Fruit fly (Drosophila melanogaster) whole organism, embryonic: ENCODE data around the gene Arl5.
A peak's percentile ranks its signal among the peaks of the same experiment; 100 is the strongest.

ENCODE experiments used
- CG10209 ChIP-seq: fragments of 200-800 bp; sonication (Bioruptor generic); optimal IDR thresholded peaks from 3 replicates; lab custom pipeline; 2017; ENCODE audit warnings: missing biosample characterization, mild to moderate bottlenecking, missing genetic modification characterization, missing genetic modification reagents
- CG10267 ChIP-seq: fragments of 200-800 bp; sonication (Bioruptor generic); optimal IDR thresholded peaks from 2 replicates; lab custom pipeline; 2018; ENCODE audit warnings: missing biosample characterization, mild to moderate bottlenecking, missing genetic modification characterization, moderate library complexity
- CG10565 ChIP-seq: fragments of 200-800 bp; sonication (Bioruptor generic); optimal IDR thresholded peaks from 3 replicates; lab custom pipeline; 2016; ENCODE audit warnings: missing biosample characterization, mild to moderate bottlenecking, missing genetic modification characterization
- CG13123 ChIP-seq: fragments of 200-800 bp; sonication (Bioruptor generic); optimal IDR thresholded peaks from 2 replicates; lab custom pipeline; 2016; ENCODE audit warnings: missing biosample characterization, missing genetic modification characterization
- CG13624 ChIP-seq: fragments of 200-800 bp; sonication (Bioruptor generic); optimal IDR thresholded peaks from 2 replicates; lab custom pipeline; 2016; ENCODE audit warnings: missing biosample characterization, missing genetic modification characterization
- CG13894 ChIP-seq: fragments of 200-800 bp; sonication (Bioruptor generic); optimal IDR thresholded peaks from 3 replicates; lab custom pipeline; 2018; ENCODE audit warnings: missing biosample characterization, mild to moderate bottlenecking, missing genetic modification characterization, moderate library complexity
- CG14860 ChIP-seq: fragments of 200-800 bp; sonication (Bioruptor generic); IDR thresholded peaks from 3 replicates; pipeline ENCODE4 v1.3.6; 2022; ENCODE audit warnings: missing biosample characterization, missing genetic modification characterization; ENCODE audit not compliant: partially characterized antibody
- CG1647 ChIP-seq: fragments of 200-800 bp; sonication (Bioruptor generic); optimal IDR thresholded peaks from 3 replicates; lab custom pipeline; 2016; ENCODE audit warnings: missing biosample characterization, missing genetic modification characterization
- CG18619 ChIP-seq: fragments of 200-800 bp; sonication (Bioruptor generic); optimal IDR thresholded peaks from 3 replicates; lab custom pipeline; 2017; ENCODE audit warnings: missing biosample characterization, mild to moderate bottlenecking, missing genetic modification characterization
- CG2116 ChIP-seq: fragments of 200-800 bp; sonication (Bioruptor generic); optimal IDR thresholded peaks from 3 replicates; lab custom pipeline; 2018; ENCODE audit warnings: missing biosample characterization, mild to moderate bottlenecking, missing genetic modification characterization
- CG33557 ChIP-seq: fragments of 200-800 bp; sonication (Bioruptor generic); optimal IDR thresholded peaks from 2 replicates; lab custom pipeline; 2019; ENCODE audit warnings: missing biosample characterization, mild to moderate bottlenecking, missing genetic modification characterization, moderate library complexity
- CG3726 ChIP-seq: fragments of 200-800 bp; sonication (Bioruptor generic); IDR thresholded peaks from 3 replicates; pipeline ENCODE4, ENCODE4 v1.3.6; 2022; ENCODE audit warnings: missing biosample characterization, missing genetic modification characterization
- CG3847 ChIP-seq: fragments of 200-800 bp; sonication (Bioruptor generic); IDR thresholded peaks from 2 replicates; pipeline ENCODE4 v1.3.6; 2022; ENCODE audit warnings: missing biosample characterization, missing genetic modification characterization
- CG6175 ChIP-seq: fragments of 200-800 bp; sonication (Bioruptor generic); IDR thresholded peaks from 3 replicates; pipeline ENCODE4 v1.3.6; 2022; ENCODE audit warnings: missing biosample characterization, missing genetic modification characterization
- CG6689 ChIP-seq: fragments of 200-800 bp; sonication (Bioruptor generic); IDR thresholded peaks from 2 replicates; pipeline ENCODE4 v1.3.6; 2022; ENCODE audit warnings: missing biosample characterization, missing genetic modification characterization
- CG7987 ChIP-seq: fragments of 200-800 bp; sonication (Bioruptor generic); optimal IDR thresholded peaks from 2 replicates; lab custom pipeline; 2018; ENCODE audit warnings: missing biosample characterization, mild to moderate bottlenecking, missing genetic modification characterization, moderate library complexity
- CG9437 ChIP-seq: fragments of 200-800 bp; sonication (Bioruptor generic); optimal IDR thresholded peaks from 2 replicates; lab custom pipeline; 2018; ENCODE audit warnings: missing biosample characterization, mild to moderate bottlenecking, missing genetic modification characterization
- D ChIP-seq, 2 experiments: fragments of 200-800 bp in 1 of 2; fragments of >200 bp in 1 of 2; sonication (Bioruptor generic) in 1 of 2; optimal IDR thresholded peaks; 2 replicates in 1 of 2; 3 replicates in 1 of 2; lab custom pipeline; 2017; ENCODE audit warnings: mild to moderate bottlenecking in 1 of 2, missing biosample characterization in 1 of 2, missing genetic modification characterization in 1 of 2, missing genetic modification reagents in 1 of 2
- Dad ChIP-seq: fragments of 200-800 bp; sonication (Bioruptor generic); optimal IDR thresholded peaks from 3 replicates; lab custom pipeline; 2016; ENCODE audit warnings: missing biosample characterization, missing genetic modification characterization
- Dfd ChIP-seq, 2 experiments: fragments of >200 bp; optimal IDR thresholded peaks; 2 replicates each; lab custom pipeline; 2017; ENCODE audit warnings: missing biosample characterization in 2 of 2, missing genetic modification characterization in 2 of 2
- ERR ChIP-seq: fragments of 200-800 bp; sonication (Bioruptor generic); optimal IDR thresholded peaks from 2 replicates; lab custom pipeline; 2016; ENCODE audit warnings: missing biosample characterization, missing genetic modification characterization
- Ets97D ChIP-seq: fragments of 200-800 bp; sonication (Bioruptor generic); optimal IDR thresholded peaks from 3 replicates; lab custom pipeline; 2016; ENCODE audit warnings: missing biosample characterization, missing genetic modification characterization
- Fer1 ChIP-seq: fragments of 200-800 bp; sonication (Bioruptor generic); optimal IDR thresholded peaks from 2 replicates; lab custom pipeline; 2017; ENCODE audit warnings: missing biosample characterization, mild to moderate bottlenecking, missing genetic modification characterization
- HHEX ChIP-seq: fragments of 200-800 bp; sonication (Bioruptor generic); optimal IDR thresholded peaks from 3 replicates; lab custom pipeline; 2017; ENCODE audit warnings: missing biosample characterization, mild to moderate bottlenecking, missing genetic modification characterization, missing genetic modification reagents
- HLH54F ChIP-seq: fragments of 200-800 bp; sonication (Bioruptor generic); optimal IDR thresholded peaks from 3 replicates; lab custom pipeline; 2016; ENCODE audit warnings: missing biosample characterization, missing genetic modification characterization
- Hr78 ChIP-seq, 2 experiments: fragments of 200-800 bp in 1 of 2; fragments of >200 bp in 1 of 2; sonication (Bioruptor generic) in 1 of 2; optimal IDR thresholded peaks; 2 replicates each; lab custom pipeline; 2017 to 2019; ENCODE audit warnings: missing biosample characterization in 2 of 2, missing genetic modification characterization in 2 of 2, mild to moderate bottlenecking in 1 of 2, moderate library complexity in 1 of 2
- Lhr ChIP-seq: fragments of 200-800 bp; sonication (Bioruptor generic); optimal IDR thresholded peaks from 3 replicates; lab custom pipeline; 2017; ENCODE audit warnings: mild to moderate bottlenecking, missing biosample characterization, missing genetic modification reagents, missing genetic modification characterization
- Myb ChIP-seq: fragments of 200-800 bp; sonication (Bioruptor generic); optimal IDR thresholded peaks from 2 replicates; lab custom pipeline; 2016; ENCODE audit warnings: missing biosample characterization, missing genetic modification characterization
- Oaz ChIP-seq: fragments of 200-800 bp; sonication (Bioruptor generic); IDR thresholded peaks from 2 replicates; pipeline ENCODE4 v1.3.6; 2022; ENCODE audit warnings: missing biosample characterization, missing genetic modification characterization
- Opbp ChIP-seq: fragments of 200-800 bp; sonication (Bioruptor generic); IDR thresholded peaks from 3 replicates; pipeline ENCODE4 v1.3.6; 2022; ENCODE audit warnings: missing biosample characterization, missing genetic modification characterization; ENCODE audit not compliant: partially characterized antibody
- Rfx ChIP-seq: fragments of 200-800 bp; sonication (Bioruptor generic); IDR thresholded peaks from 2 replicates; pipeline ENCODE4 v1.3.6; 2022; ENCODE audit warnings: missing biosample characterization, missing genetic modification characterization
- Xbp1 ChIP-seq: fragments of 200-800 bp; sonication (Bioruptor generic); optimal IDR thresholded peaks from 3 replicates; lab custom pipeline; 2016; ENCODE audit warnings: missing biosample characterization, mild to moderate bottlenecking, missing genetic modification characterization
- al ChIP-seq: fragments of 200-800 bp; sonication (Bioruptor generic); IDR thresholded peaks from 2 replicates; pipeline ENCODE4 v1.3.6; 2022; ENCODE audit warnings: missing biosample characterization, missing genetic modification characterization
- amos ChIP-seq: fragments of 200-800 bp; sonication (Bioruptor generic); IDR thresholded peaks from 2 replicates; pipeline ENCODE4 v1.3.6; 2022; ENCODE audit warnings: missing biosample characterization, missing genetic modification characterization; ENCODE audit not compliant: partially characterized antibody
- bsh ChIP-seq, 2 experiments: fragments of 200-800 bp; sonication (Bioruptor generic); optimal IDR thresholded peaks; 2 replicates each; lab custom pipeline; 2017 to 2018; ENCODE audit warnings: mild to moderate bottlenecking in 2 of 2, missing biosample characterization in 2 of 2, missing genetic modification characterization in 2 of 2, moderate library complexity in 1 of 2
- cwo ChIP-seq: fragments of 200-800 bp; sonication (Bioruptor generic); optimal IDR thresholded peaks from 3 replicates; lab custom pipeline; 2017; ENCODE audit warnings: missing biosample characterization, missing genetic modification characterization, mild to moderate bottlenecking, moderate library complexity, missing genetic modification reagents
- dimm ChIP-seq: fragments of 200-800 bp; sonication (Bioruptor generic); IDR thresholded peaks from 2 replicates; pipeline ENCODE4 v1.3.6; 2022; ENCODE audit warnings: missing biosample characterization, missing genetic modification characterization
- ftz-f1 ChIP-seq: fragments of 200-800 bp; sonication (Bioruptor generic); optimal IDR thresholded peaks from 2 replicates; lab custom pipeline; 2016; ENCODE audit warnings: missing biosample characterization, missing genetic modification characterization
- gcm2 ChIP-seq: fragments of 200-800 bp; sonication (Bioruptor generic); optimal IDR thresholded peaks from 2 replicates; lab custom pipeline; 2016; ENCODE audit warnings: missing biosample characterization, missing genetic modification characterization
- hb ChIP-seq: fragments of 200-800 bp; sonication (Bioruptor generic); IDR thresholded peaks from 3 replicates; pipeline ENCODE4 v1.3.6; 2022; ENCODE audit warnings: missing biosample characterization, missing genetic modification characterization; ENCODE audit not compliant: partially characterized antibody
- jing ChIP-seq: fragments of 200-800 bp; sonication (Bioruptor generic); optimal IDR thresholded peaks from 2 replicates; lab custom pipeline; 2018; ENCODE audit warnings: missing biosample characterization, mild to moderate bottlenecking, missing genetic modification characterization
- odd ChIP-seq: fragments of 200-800 bp; sonication (Bioruptor generic); optimal IDR thresholded peaks from 2 replicates; lab custom pipeline; 2017; ENCODE audit warnings: missing biosample characterization, mild to moderate bottlenecking, missing genetic modification characterization
- pho ChIP-seq: fragments of 200-800 bp; sonication (Bioruptor generic); optimal IDR thresholded peaks from 2 replicates; lab custom pipeline; 2016; ENCODE audit warnings: missing biosample characterization, missing genetic modification characterization
- psq ChIP-seq: fragments of 200-800 bp; sonication (Bioruptor generic); optimal IDR thresholded peaks from 2 replicates; lab custom pipeline; 2017; ENCODE audit warnings: missing biosample characterization, missing genetic modification characterization
- pum ChIP-seq: fragments of 200-800 bp; sonication (Bioruptor generic); optimal IDR thresholded peaks from 2 replicates; lab custom pipeline; 2016; ENCODE audit warnings: missing biosample characterization, missing genetic modification characterization
- so ChIP-seq: fragments of 200-800 bp; sonication (Bioruptor generic); IDR thresholded peaks from 3 replicates; pipeline ENCODE4 v1.3.6; 2022; ENCODE audit warnings: missing biosample characterization, missing genetic modification characterization
- unpg ChIP-seq: fragments of 200-800 bp; sonication (Bioruptor generic); optimal IDR thresholded peaks from 3 replicates; lab custom pipeline; 2018; ENCODE audit warnings: missing biosample characterization, mild to moderate bottlenecking, missing genetic modification characterization, moderate library complexity
- yki ChIP-seq: fragments of >200 bp; optimal IDR thresholded peaks from 3 replicates; lab custom pipeline; 2018

The Arl5 gene

dm6 chr3L:8346100-8346980, 46.7 kb upstream of the Arl5 start, which contains the start of the genes CG7182 and GAPcenA (continued):
- TF ChIP-seq Fer1 (GFP tag; lab: Kevin White, UChicago): peak; percentile 49
- peak; percentile 35; the same call in 1 of the 2 replicates for TF ChIP-seq amos
- TF ChIP-seq CG3847: peak; percentile 58; the same call in 1 of the 2 replicates
- TF ChIP-seq CG2116 (GFP tag; lab: Kevin White, UChicago): peak; percentile 72
- TF ChIP-seq CG33557 (GFP tag; lab: Kevin White, UChicago): peak; percentile 76
- TF ChIP-seq dimm (GFP tag; lab: Robert Waterston, UW): no peak
- TF ChIP-seq CG9437: peak; percentile 67
- TF ChIP-seq HLH54F (GFP tag; lab: Kevin White, UChicago): peak; percentile 36
- TF ChIP-seq Hr78 (GFP tag; optimal IDR thresholded peaks at IDR 0.05; lab: Kevin White, UChicago): peak; percentile 5 to 100
- no peak for TF ChIP-seq so
- no peak for TF ChIP-seq Dad (GFP tag; lab: Kevin White, UChicago)
- no peak for TF ChIP-seq D (optimal IDR thresholded peaks at IDR 0.05; lab: Kevin White, UChicago)
- peak; percentile 53 for TF ChIP-seq D (GFP tag; optimal IDR thresholded peaks at IDR 0.05; lab: Kevin White, UChicago)
- no peak for TF ChIP-seq Oaz (GFP tag; lab: Robert Waterston, UW)
- TF ChIP-seq CG7987 (GFP tag; lab: Kevin White, UChicago): no peak
- peak in 1 of 2 experiments; percentile 56 for TF ChIP-seq bsh (GFP tag; optimal IDR thresholded peaks at IDR 0.05; lab: Kevin White, UChicago)
- TF ChIP-seq HHEX (GFP tag; lab: Kevin White, UChicago): no peak
- no peak for TF ChIP-seq CG10565 (GFP tag; lab: Kevin White, UChicago)
- no peak for TF ChIP-seq CG3726 (GFP tag; lab: Robert Waterston, UW)
- TF ChIP-seq CG10267 (tag; lab: Kevin White, UChicago): peak; percentile 99
- peak; percentile 52; the same call in 1 of the 2 replicates for TF ChIP-seq CG6689 (GFP tag; lab: Robert Waterston, UW)
- TF ChIP-seq pum: peak; percentile 4
- TF ChIP-seq CG18619: peak; percentile 63
- TF ChIP-seq odd (GFP tag; lab: Kevin White, UChicago): no peak
- TF ChIP-seq pho (GFP tag; lab: Kevin White, UChicago): peak; percentile 39
- no peak for TF ChIP-seq yki
- peak; percentile 32; the same call in 1 of the 3 replicates for TF ChIP-seq CG14860 (GFP tag; lab: Robert Waterston, UW)
- peak; percentile 63 for TF ChIP-seq cwo
- TF ChIP-seq Opbp (GFP tag; lab: Robert Waterston, UW): no peak
- peak; percentile 71 for TF ChIP-seq CG13894
- TF ChIP-seq Dfd (GFP tag; optimal IDR thresholded peaks at IDR 0.05; lab: Kevin White, UChicago): no peak
- peak; percentile 39 for TF ChIP-seq Ets97D
- peak; percentile 17 for TF ChIP-seq psq (GFP tag; lab: Kevin White, UChicago)
- peak; percentile 64 for TF ChIP-seq Rfx (GFP tag; lab: Robert Waterston, UW)
- peak; percentile 38 for TF ChIP-seq ftz-f1
- TF ChIP-seq Xbp1 (GFP tag; lab: Kevin White, UChicago): peak; percentile 70
- TF ChIP-seq al: peak; percentile 65
- TF ChIP-seq CG6175: no peak
- TF ChIP-seq CG10209 (GFP tag; lab: Kevin White, UChicago): peak; percentile 69
- TF ChIP-seq CG1647 (GFP tag; lab: Kevin White, UChicago): no peak
- peak; percentile 34 for TF ChIP-seq Lhr (GFP tag; lab: Kevin White, UChicago)
- peak; percentile 19 for TF ChIP-seq CG13624
- TF ChIP-seq gcm2 (GFP tag; lab: Kevin White, UChicago): no peak
- peak; percentile 66 for TF ChIP-seq unpg (GFP tag; lab: Kevin White, UChicago)
- TF ChIP-seq CG13123 (GFP tag; lab: Kevin White, UChicago): peak; percentile 10
- TF ChIP-seq hb (GFP tag; lab: Robert Waterston, UW): no peak; the same call in 2 of the 3 replicates
- no peak for TF ChIP-seq jing (GFP tag; lab: Kevin White, UChicago)
- TF ChIP-seq ERR (GFP tag; lab: Kevin White, UChicago): no peak
- peak; percentile 22 for TF ChIP-seq Myb (GFP tag; lab: Kevin White, UChicago)
